Worm (Caenorhabditis elegans) whole organism, mixed stage, embryonic: ENCODE results near the gene nlp-31.

Experiments used
- blmp-1 ChIP-seq: fragments of 150-350 bp; optimal IDR thresholded peaks from 2 replicates; lab custom pipeline; 2014; ENCODE audit warnings: missing biosample characterization, missing genetic modification characterization
- ham-2 ChIP-seq: fragments of 200-800 bp; sonication (Bioruptor generic); optimal IDR thresholded peaks from 2 replicates; lab custom pipeline; 2018; ENCODE audit warnings: mild to moderate bottlenecking, missing genetic modification characterization, missing compliant biosample characterization
- lin-13 ChIP-seq: fragments of 150-350 bp; optimal IDR thresholded peaks from 2 replicates; lab custom pipeline; 2014; ENCODE audit warnings: missing biosample characterization, missing genetic modification characterization
- mab-5 ChIP-seq: fragments of 150-350 bp; optimal IDR thresholded peaks from 2 replicates; lab custom pipeline; 2014; ENCODE audit warnings: missing biosample characterization, missing genetic modification characterization
- nhr-12 ChIP-seq: fragments of 150-350 bp; optimal IDR thresholded peaks from 2 replicates; lab custom pipeline; 2014; ENCODE audit warnings: missing biosample characterization, missing genetic modification characterization
- pha-4 ChIP-seq: fragments of 150-350 bp; optimal IDR thresholded peaks from 2 replicates; lab custom pipeline; 2018; ENCODE audit warnings: missing biosample characterization, missing genetic modification reagents, missing genetic modification characterization

DNA sequence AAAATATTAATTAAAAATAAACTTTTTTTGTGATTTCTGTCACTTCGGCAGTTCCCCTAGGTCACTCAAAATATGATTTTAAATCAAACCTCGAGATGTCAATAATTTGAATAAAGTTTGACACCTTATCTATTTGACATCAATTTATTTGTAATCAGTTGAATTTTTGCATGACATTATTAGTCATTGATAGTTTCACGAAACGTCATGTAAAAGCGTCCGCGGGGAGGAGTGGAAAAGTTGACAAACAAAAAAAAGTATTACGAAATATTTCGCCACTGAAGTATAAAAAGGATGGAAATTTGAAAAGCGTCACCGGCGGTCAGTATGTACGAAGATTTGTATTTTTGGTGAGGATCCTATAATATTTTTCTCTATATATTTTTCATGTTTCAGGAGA, 44.9 kb downstream of the nlp-31 start, which contains the start of gene K09D9.1:
- TF ChIP-seq lin-13 (tag; lab: Kevin White, UChicago) (no peak), mab-5 (no peak), blmp-1 (tag; lab: Kevin White, UChicago) (no peak), pha-4 (no peak), ham-2 (GFP tag; lab: Kevin White, UChicago) (no peak), nhr-12 (tag; lab: Kevin White, UChicago) (no peak)
